Fruit fly (Drosophila melanogaster): ENCODE data around the gene Snx17.

Gene Snx17

dm6 chr2L:10232152-10232816, 25.5 kb upstream of the Snx17 start, which contains the start of gene eEF1delta:
TSS of gene eEF1delta (plus strand) at chr2L:10232507.
- TF ChIP-seq Hr78 (GFP tag; optimal IDR thresholded peaks at IDR 0.05) (no peak), woc (GFP tag; optimal IDR thresholded peaks at IDR 0.05) (peak; percentile 57), Jra (GFP tag; optimal IDR thresholded peaks at IDR 0.05) (no peak), sage (GFP tag; optimal IDR thresholded peaks at IDR 0.05) (no peak), GATAd (GFP tag; optimal IDR thresholded peaks at IDR 0.05) (no peak), tai (GFP tag; optimal IDR thresholded peaks at IDR 0.05) (no peak), Dfd (GFP tag; optimal IDR thresholded peaks at IDR 0.05) (no peak)

dm6 chr2L:10231510-10231909, 24.7 kb upstream of the Snx17 start, which contains the start of gene ova:
TSS of gene ova (minus strand) at chr2L:10231692.
- no peak for TF ChIP-seq Hnf4 (GFP tag; optimal IDR thresholded peaks at IDR 0.05)
- TF ChIP-seq Hr83 (GFP tag; optimal IDR thresholded peaks at IDR 0.05; ENCODE audit: poor library complexity, severe bottlenecking) = no peak
- no peak for TF ChIP-seq brk (GFP tag; optimal IDR thresholded peaks at IDR 0.05)
- TF ChIP-seq CG9705 (GFP tag; optimal IDR thresholded peaks at IDR 0.05) = no peak
- no peak for TF ChIP-seq jim (GFP tag; optimal IDR thresholded peaks at IDR 0.05)
- TF ChIP-seq CG32264 (GFP tag; optimal IDR thresholded peaks at IDR 0.05) = no peak

DNA sequence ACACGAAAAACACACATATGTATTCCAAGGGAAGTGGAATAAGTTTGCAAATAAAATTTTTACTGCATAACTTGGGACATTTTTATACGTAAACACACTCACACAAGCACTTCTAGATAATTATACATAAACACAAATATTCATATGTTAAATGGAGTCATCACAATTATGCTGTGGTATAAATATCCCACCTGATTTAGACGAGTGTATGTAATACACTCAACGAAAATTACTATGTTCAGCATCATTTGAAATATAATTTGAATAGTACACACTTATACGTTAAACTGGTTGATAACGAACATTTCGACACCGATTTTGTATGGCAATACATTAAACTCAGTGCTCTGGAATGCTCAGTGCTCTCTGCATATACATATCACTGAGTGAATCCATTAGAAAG, 24.3 kb upstream of the Snx17 start:
- TF ChIP-seq fru (GFP tag; optimal IDR thresholded peaks at IDR 0.05) (peak; percentile 55), HLH106 (tag; optimal IDR thresholded peaks at IDR 0.05) (peak; percentile 19), OdsH (GFP tag; optimal IDR thresholded peaks at IDR 0.05) (peak; percentile 18), Dif (GFP tag; optimal IDR thresholded peaks at IDR 0.05; ENCODE audit: partially characterized antibody) (no peak), lola (GFP tag; optimal IDR thresholded peaks at IDR 0.05) (no peak), pan (optimal IDR thresholded peaks at IDR 0.05) (no peak), psq (GFP tag; optimal IDR thresholded peaks at IDR 0.05) (peak; percentile 32), GATAd (GFP tag; optimal IDR thresholded peaks at IDR 0.05) (no peak), Hr78 (GFP tag; optimal IDR thresholded peaks at IDR 0.05) (no peak), Abd-B (GFP tag; optimal IDR thresholded peaks at IDR 0.05) (no peak), rgr (GFP tag; optimal IDR thresholded peaks at IDR 0.05) (peak; percentile 60), dmrt93B (GFP tag; optimal IDR thresholded peaks at IDR 0.05) (no peak), brk (GFP tag; optimal IDR thresholded peaks at IDR 0.05) (peak; percentile 43), Mio (GFP tag; optimal IDR thresholded peaks at IDR 0.05) (no peak), Hr83 (GFP tag; optimal IDR thresholded peaks at IDR 0.05; ENCODE audit: poor library complexity, severe bottlenecking) (peak; percentile 40), Jra (GFP tag; optimal IDR thresholded peaks at IDR 0.05) (no peak), Myc (optimal IDR thresholded peaks at IDR 0.05) (no peak), usp (GFP tag; optimal IDR thresholded peaks at IDR 0.05) (no peak), N (GFP tag; optimal IDR thresholded peaks at IDR 0.05) (no peak), Hnf4 (GFP tag; optimal IDR thresholded peaks at IDR 0.05) (peak; percentile 22), foxo (GFP tag; optimal IDR thresholded peaks at IDR 0.05) (peak in 1 of 2 experiments; percentile 59), woc (GFP tag; optimal IDR thresholded peaks at IDR 0.05) (no peak), dl (GFP tag; optimal IDR thresholded peaks at IDR 0.05; ENCODE audit: insufficient read depth in 1 of 2, partially characterized antibody in 2 of 2) (no peak), CG32264 (GFP tag; optimal IDR thresholded peaks at IDR 0.05) (no peak), Dfd (GFP tag; optimal IDR thresholded peaks at IDR 0.05) (no peak), h (GFP tag; optimal IDR thresholded peaks at IDR 0.05) (peak; percentile 66), tai (GFP tag; optimal IDR thresholded peaks at IDR 0.05) (peak; percentile 59), Sp1 (GFP tag; optimal IDR thresholded peaks at IDR 0.05) (peak; percentile 1), dsf (GFP tag; optimal IDR thresholded peaks at IDR 0.05; ENCODE audit: borderline replicate concordance) (no peak), sv (GFP tag; optimal IDR thresholded peaks at IDR 0.05) (no peak), br (GFP tag; optimal IDR thresholded peaks at IDR 0.05) (no peak), sage (GFP tag; optimal IDR thresholded peaks at IDR 0.05) (no peak), ey (GFP tag; optimal IDR thresholded peaks at IDR 0.05) (peak; percentile 28), Rel (GFP tag; optimal IDR thresholded peaks at IDR 0.05) (no peak), Rel (tag; optimal IDR thresholded peaks at IDR 0.05) (no peak), CrebA (GFP tag; optimal IDR thresholded peaks at IDR 0.05; ENCODE audit: borderline replicate concordance) (no peak), Vsx2 (GFP tag; optimal IDR thresholded peaks at IDR 0.05; ENCODE audit: partially characterized antibody) (no peak), CG9705 (GFP tag; optimal IDR thresholded peaks at IDR 0.05) (no peak), jim (GFP tag; optimal IDR thresholded peaks at IDR 0.05) (no peak)

Measured in whole organism, wandering third instar larva.